Fruit fly (Drosophila melanogaster): Measurements from ENCODE around the gene Npc1a.

- no peak for TF ChIP-seq CG5204 (GFP tag; optimal IDR thresholded peaks at IDR 0.05)
- no peak for TF ChIP-seq cnc (optimal IDR thresholded peaks at IDR 0.05)
- TF ChIP-seq cic (GFP tag; optimal IDR thresholded peaks at IDR 0.05), result no peak
Measured at dm6 chr2L:10226213-10226723, 5.3 kb upstream of the Npc1a start.

Measured in whole organism, adult.